Fruit fly (Drosophila melanogaster) whole organism, embryonic: ENCODE measurements around the gene CG43999.

ENCODE experiments used
- Abd-B ChIP-seq: fragments of 200-800 bp; sonication (Bioruptor generic); optimal IDR thresholded peaks from 2 replicates; lab custom pipeline; 2018; ENCODE audit warnings: missing biosample characterization, mild to moderate bottlenecking, missing genetic modification characterization, moderate library complexity
- Adf1 ChIP-seq: fragments of 200-800 bp; sonication (Bioruptor generic); IDR thresholded peaks from 2 replicates; pipeline ENCODE4 v1.3.6; 2022; ENCODE audit warnings: missing biosample characterization, missing genetic modification characterization
- Bdp1 ChIP-seq: fragments of 200-800 bp; sonication (Bioruptor generic); optimal IDR thresholded peaks from 3 replicates; lab custom pipeline; 2016; ENCODE audit warnings: missing biosample characterization, missing genetic modification characterization
- BtbVII ChIP-seq: fragments of 200-800 bp; sonication (Bioruptor generic); optimal IDR thresholded peaks from 3 replicates; lab custom pipeline; 2017; ENCODE audit warnings: missing biosample characterization, mild to moderate bottlenecking, missing genetic modification characterization
- Bteb2 ChIP-seq: fragments of 200-800 bp; sonication (Bioruptor generic); optimal IDR thresholded peaks from 2 replicates; lab custom pipeline; 2016; ENCODE audit warnings: missing biosample characterization, missing genetic modification characterization
- CG10321 ChIP-seq: fragments of 200-800 bp; sonication (Bioruptor generic); IDR thresholded peaks from 2 replicates; pipeline ENCODE4 v1.3.6; 2022; ENCODE audit warnings: missing biosample characterization, missing genetic modification characterization
- CG11560 ChIP-seq: fragments of 200-800 bp; sonication (Bioruptor generic); IDR thresholded peaks from 3 replicates; pipeline ENCODE4 v1.3.6; 2022; ENCODE audit warnings: missing biosample characterization, missing genetic modification characterization
- CG12391 ChIP-seq: fragments of 200-800 bp; sonication (Bioruptor generic); optimal IDR thresholded peaks from 3 replicates; lab custom pipeline; 2018; ENCODE audit warnings: missing biosample characterization, mild to moderate bottlenecking, missing genetic modification characterization, moderate library complexity
- CG13287 ChIP-seq: fragments of 200-800 bp; sonication (Bioruptor generic); IDR thresholded peaks from 2 replicates; pipeline ENCODE4 v1.3.6; 2022; ENCODE audit warnings: missing biosample characterization, missing genetic modification characterization; ENCODE audit not compliant: partially characterized antibody
- CG13624 ChIP-seq: fragments of 200-800 bp; sonication (Bioruptor generic); optimal IDR thresholded peaks from 2 replicates; lab custom pipeline; 2016; ENCODE audit warnings: missing biosample characterization, missing genetic modification characterization
- CG14050 ChIP-seq: fragments of 200-800 bp; sonication (Bioruptor generic); IDR thresholded peaks from 3 replicates; pipeline ENCODE4 v1.3.6; 2022; ENCODE audit warnings: missing biosample characterization, missing genetic modification characterization
- CG17612 ChIP-seq: fragments of 200-800 bp; sonication (Bioruptor generic); IDR thresholded peaks from 2 replicates; pipeline ENCODE4 v1.3.6; 2022; ENCODE audit warnings: missing biosample characterization, missing genetic modification characterization
- CG32532 ChIP-seq: fragments of 200-800 bp; sonication (Bioruptor generic); IDR thresholded peaks from 2 replicates; pipeline ENCODE4 v1.3.6; 2022; ENCODE audit warnings: missing biosample characterization, missing genetic modification characterization
- CG42726 ChIP-seq: fragments of 200-800 bp; sonication (Bioruptor generic); IDR thresholded peaks from 2 replicates; pipeline ENCODE4 v1.3.6; 2022; ENCODE audit warnings: missing biosample characterization, missing genetic modification characterization; ENCODE audit not compliant: partially characterized antibody
- CG7745 ChIP-seq: fragments of 200-800 bp; sonication (Bioruptor generic); optimal IDR thresholded peaks from 2 replicates; lab custom pipeline; 2018; ENCODE audit warnings: missing biosample characterization, mild to moderate bottlenecking, missing genetic modification characterization, moderate library complexity
- CG8765 ChIP-seq: fragments of 200-800 bp; sonication (Bioruptor generic); IDR thresholded peaks from 2 replicates; pipeline ENCODE4 v1.3.6; 2022; ENCODE audit warnings: missing biosample characterization, missing genetic modification characterization
- CG9215 ChIP-seq: fragments of 200-800 bp; sonication (Bioruptor generic); IDR thresholded peaks from 2 replicates; pipeline ENCODE4 v1.3.6; 2022; ENCODE audit warnings: missing biosample characterization, missing genetic modification characterization
- CG9727 ChIP-seq: fragments of 200-800 bp; sonication (Bioruptor generic); optimal IDR thresholded peaks from 3 replicates; lab custom pipeline; 2017; ENCODE audit warnings: missing biosample characterization, mild to moderate bottlenecking, missing genetic modification characterization
- Dll ChIP-seq: fragments of 200-800 bp; sonication (Bioruptor generic); IDR thresholded peaks from 4 replicates; pipeline ENCODE4 v1.3.6; 2022; ENCODE audit warnings: missing biosample characterization, missing genetic modification characterization; ENCODE audit not compliant: partially characterized antibody
- Hand ChIP-seq: fragments of 200-800 bp; sonication (Bioruptor generic); optimal IDR thresholded peaks from 2 replicates; lab custom pipeline; 2017; ENCODE audit warnings: mild to moderate bottlenecking, missing biosample characterization, missing genetic modification reagents, missing genetic modification characterization
- Hr39 ChIP-seq: fragments of >200 bp; optimal IDR thresholded peaks from 2 replicates; lab custom pipeline; 2017
- MTF-1 ChIP-seq: fragments of 200-800 bp; sonication (Bioruptor generic); optimal IDR thresholded peaks from 2 replicates; lab custom pipeline; 2018; ENCODE audit warnings: missing biosample characterization, mild to moderate bottlenecking, missing genetic modification characterization, borderline replicate concordance
- NfI ChIP-seq: fragments of 200-800 bp; sonication (Bioruptor generic); optimal IDR thresholded peaks from 3 replicates; lab custom pipeline; 2018; ENCODE audit warnings: missing biosample characterization, mild to moderate bottlenecking, missing genetic modification characterization, moderate library complexity
- Pdp1 ChIP-seq, 2 experiments: fragments of 200-800 bp; sonication (Bioruptor generic); optimal IDR thresholded peaks; 3 replicates each; lab custom pipeline; 2016; ENCODE audit warnings: missing biosample characterization in 2 of 2, missing genetic modification characterization in 2 of 2, mild to moderate bottlenecking in 1 of 2, moderate library complexity in 1 of 2
- Side ChIP-seq: fragments of 200-800 bp; sonication (Bioruptor generic); optimal IDR thresholded peaks from 2 replicates; lab custom pipeline; 2016; ENCODE audit warnings: missing biosample characterization, missing genetic modification characterization
- Six4 ChIP-seq: fragments of 200-800 bp; sonication (Bioruptor generic); optimal IDR thresholded peaks from 2 replicates; lab custom pipeline; 2016; ENCODE audit warnings: missing biosample characterization, missing genetic modification characterization
- Sry-δ ChIP-seq: fragments of 200-800 bp; sonication (Bioruptor generic); optimal IDR thresholded peaks from 2 replicates; lab custom pipeline; 2016; ENCODE audit warnings: missing biosample characterization, missing genetic modification characterization
- Trl ChIP-seq, 3 experiments: fragments of >200 bp in 2 of 3; fragments of 200-800 bp in 1 of 3; sonication (Bioruptor generic) in 1 of 3; optimal IDR thresholded peaks; 2 replicates in 1 of 3; 3 replicates in 2 of 3; lab custom pipeline; 2016 to 2017; ENCODE audit warnings: missing biosample characterization in 1 of 3, missing genetic modification characterization in 1 of 3
- Xbp1 ChIP-seq: fragments of 200-800 bp; sonication (Bioruptor generic); optimal IDR thresholded peaks from 3 replicates; lab custom pipeline; 2016; ENCODE audit warnings: missing biosample characterization, mild to moderate bottlenecking, missing genetic modification characterization
- aop ChIP-seq: fragments of 200-800 bp; sonication (Bioruptor generic); IDR thresholded peaks from 2 replicates; pipeline ENCODE4 v1.3.6; 2022; ENCODE audit warnings: missing biosample characterization, missing genetic modification characterization
- bcd ChIP-seq: fragments of 200-800 bp; sonication (Bioruptor generic); optimal IDR thresholded peaks from 2 replicates; lab custom pipeline; 2017; ENCODE audit warnings: missing biosample characterization, mild to moderate bottlenecking, missing genetic modification characterization
- bsh ChIP-seq, 2 experiments: fragments of 200-800 bp; sonication (Bioruptor generic); optimal IDR thresholded peaks; 2 replicates each; lab custom pipeline; 2017 to 2018; ENCODE audit warnings: mild to moderate bottlenecking in 2 of 2, missing biosample characterization in 2 of 2, missing genetic modification characterization in 2 of 2, moderate library complexity in 1 of 2
- btn ChIP-seq: fragments of 200-800 bp; sonication (Bioruptor generic); optimal IDR thresholded peaks from 2 replicates; lab custom pipeline; 2016; ENCODE audit warnings: missing biosample characterization, missing genetic modification characterization
- chinmo ChIP-seq: fragments of 200-800 bp; sonication (Bioruptor generic); IDR thresholded peaks from 4 replicates; pipeline ENCODE4 v1.3.6; 2022; ENCODE audit warnings: missing biosample characterization, missing genetic modification characterization; ENCODE audit not compliant: partially characterized antibody
- ci ChIP-seq: fragments of 200-800 bp; sonication (Bioruptor generic); IDR thresholded peaks from 3 replicates; pipeline ENCODE4 v1.3.6; 2022; ENCODE audit warnings: missing biosample characterization, missing genetic modification characterization
- dysf ChIP-seq: fragments of 200-800 bp; sonication (Bioruptor generic); IDR thresholded peaks from 3 replicates; pipeline ENCODE4 v1.3.6; 2022; ENCODE audit warnings: missing biosample characterization, missing genetic modification characterization
- emc ChIP-seq: fragments of 200-800 bp; sonication (Bioruptor generic); optimal IDR thresholded peaks from 2 replicates; lab custom pipeline; 2016; ENCODE audit warnings: missing biosample characterization, missing genetic modification characterization
- eve ChIP-seq, 2 experiments: fragments of >200 bp; optimal IDR thresholded peaks; 2 replicates each; lab custom pipeline; 2017; ENCODE audit warnings: missing biosample characterization in 2 of 2, missing genetic modification characterization in 2 of 2
- fd3F ChIP-seq: fragments of 200-800 bp; sonication (Bioruptor generic); optimal IDR thresholded peaks from 2 replicates; lab custom pipeline; 2018; ENCODE audit warnings: missing biosample characterization, mild to moderate bottlenecking, missing genetic modification characterization, moderate library complexity
- grau ChIP-seq: fragments of 200-800 bp; optimal IDR thresholded peaks from 3 replicates; lab custom pipeline; 2019; ENCODE audit warnings: missing biosample characterization, mild to moderate bottlenecking, missing genetic modification characterization, moderate library complexity
- jigr1 ChIP-seq: fragments of 200-800 bp; sonication (Bioruptor generic); IDR thresholded peaks from 3 replicates; pipeline ENCODE4 v1.3.6; 2022; ENCODE audit warnings: missing biosample characterization, missing genetic modification characterization
- knrl ChIP-seq: fragments of 200-800 bp; sonication (Bioruptor generic); IDR thresholded peaks from 3 replicates; pipeline ENCODE4 v1.3.6; 2022; ENCODE audit warnings: missing biosample characterization, missing genetic modification characterization; ENCODE audit not compliant: partially characterized antibody
- sens ChIP-seq: fragments of 200-800 bp; sonication (Bioruptor generic); peaks from one replicate; lab custom pipeline; 2016; ENCODE audit warnings: missing biosample characterization, missing genetic modification characterization
- so ChIP-seq: fragments of 200-800 bp; sonication (Bioruptor generic); IDR thresholded peaks from 3 replicates; pipeline ENCODE4 v1.3.6; 2022; ENCODE audit warnings: missing biosample characterization, missing genetic modification characterization
- ssp ChIP-seq: fragments of 200-800 bp; sonication (Bioruptor generic); IDR thresholded peaks from 2 replicates; pipeline ENCODE4 v1.3.6; 2022; ENCODE audit warnings: missing biosample characterization, missing genetic modification characterization
- usp ChIP-seq: fragments of >200 bp; optimal IDR thresholded peaks from 2 replicates; lab custom pipeline; 2017; ENCODE audit warnings: missing biosample characterization, missing genetic modification characterization
- zf30C ChIP-seq: fragments of 200-800 bp; sonication (Bioruptor generic); optimal IDR thresholded peaks from 3 replicates; lab custom pipeline; 2018; ENCODE audit warnings: missing biosample characterization, mild to moderate bottlenecking, missing genetic modification characterization
- zfh1 ChIP-seq: fragments of 200-800 bp; sonication (Bioruptor generic); IDR thresholded peaks from 3 replicates; pipeline ENCODE4 v1.3.6; 2022; ENCODE audit warnings: missing biosample characterization, missing genetic modification characterization

Gene CG43999

dm6 chr3R:23941643-23942424, 13.0 kb upstream of the CG43999 start (continued):
- no peak for TF ChIP-seq Bdp1
- no peak for TF ChIP-seq jigr1 (GFP tag; lab: Robert Waterston, UW)
- 0 out of 4 replicates have a peak, but pooled peaks have one; percentile 45 for TF ChIP-seq chinmo (GFP tag; lab: Robert Waterston, UW)
- TF ChIP-seq aop (GFP tag; lab: Robert Waterston, UW): no peak; the same call in 1 of the 2 replicates
- TF ChIP-seq so (GFP tag; lab: Robert Waterston, UW): no peak
- peak; percentile 48; the same call in 1 of the 3 replicates for TF ChIP-seq dysf (GFP tag; lab: Robert Waterston, UW)
- TF ChIP-seq BtbVII (GFP tag; lab: Kevin White, UChicago): no peak
- peak; percentile 92 for TF ChIP-seq sens (GFP tag; lab: Kevin White, UChicago)
- TF ChIP-seq zfh1 (GFP tag; lab: Robert Waterston, UW): 0 out of 3 replicates have a peak, but pooled peaks have one; percentile 40
- TF ChIP-seq CG8765 (GFP tag; lab: Robert Waterston, UW): no peak
- no peak for TF ChIP-seq Hr39 (lab: Kevin White, UChicago)
- peak; percentile 69; the same call in 2 of the 3 replicates for TF ChIP-seq ci (GFP tag; lab: Robert Waterston, UW)
- TF ChIP-seq NfI (GFP tag; lab: Kevin White, UChicago): peak; percentile 46
- peak; percentile 43 for TF ChIP-seq Xbp1
- no peak for TF ChIP-seq usp
- peak; percentile 1 for TF ChIP-seq Bteb2 (GFP tag; lab: Kevin White, UChicago)
- peak; percentile 9 for TF ChIP-seq CG12391 (tag; lab: Kevin White, UChicago)
- 0 out of 2 replicates have a peak, but pooled peaks have one; percentile 7 for TF ChIP-seq CG13287 (GFP tag; lab: Robert Waterston, UW)
- TF ChIP-seq ssp (GFP tag; lab: Robert Waterston, UW): no peak
- peak; percentile 38; the same call in 1 of the 2 replicates for TF ChIP-seq CG9215 (GFP tag; lab: Robert Waterston, UW)
- no peak for TF ChIP-seq Abd-B (GFP tag; lab: Kevin White, UChicago)
- no peak for TF ChIP-seq Six4 (GFP tag; lab: Kevin White, UChicago)
- peak; percentile 13 for TF ChIP-seq Side (GFP tag; lab: Kevin White, UChicago)
- TF ChIP-seq Pdp1 (GFP tag; optimal IDR thresholded peaks at IDR 0.05; lab: Kevin White, UChicago): peak; percentile 37 to 96
- peak; percentile 9 for TF ChIP-seq bcd (GFP tag; lab: Kevin White, UChicago)
- peak in 1 of 2 experiments; percentile 39 for TF ChIP-seq eve (GFP tag; optimal IDR thresholded peaks at IDR 0.05; lab: Kevin White, UChicago)
- TF ChIP-seq CG17612 (GFP tag; lab: Robert Waterston, UW): no peak
- TF ChIP-seq Dll (GFP tag; lab: Robert Waterston, UW): no peak
- TF ChIP-seq fd3F (GFP tag; lab: Kevin White, UChicago): no peak
- TF ChIP-seq CG42726 (GFP tag; lab: Robert Waterston, UW): no peak
- TF ChIP-seq CG14050: no peak
- peak; percentile 33 for TF ChIP-seq CG9727 (GFP tag; lab: Kevin White, UChicago)
- peak; percentile 15 for TF ChIP-seq grau
- 0 out of 2 replicates have a peak, but pooled peaks have one; percentile 28 for TF ChIP-seq CG10321
- no peak for TF ChIP-seq Trl (optimal IDR thresholded peaks at IDR 0.05; lab: Kevin White, UChicago)
- TF ChIP-seq Trl (GFP tag; optimal IDR thresholded peaks at IDR 0.05; lab: Kevin White, UChicago): peak; percentile 31
- TF ChIP-seq CG11560 (tag; lab: Robert Waterston, UW): 0 out of 3 replicates have a peak, but pooled peaks have one; percentile 25
- TF ChIP-seq CG7745 (tag; lab: Kevin White, UChicago): no peak
- peak; percentile 4 for TF ChIP-seq Sry-δ (GFP tag; lab: Kevin White, UChicago)
- TF ChIP-seq btn (GFP tag; lab: Kevin White, UChicago): no peak
- TF ChIP-seq CG13624 (GFP tag; lab: Kevin White, UChicago): peak; percentile 11
- TF ChIP-seq knrl: no peak
- peak; percentile 26; the same call in 1 of the 2 replicates for TF ChIP-seq Adf1 (GFP tag; lab: Robert Waterston, UW)
- TF ChIP-seq zf30C: no peak
- peak; percentile 28 for TF ChIP-seq Hand
- TF ChIP-seq emc: no peak
- TF ChIP-seq bsh (GFP tag; optimal IDR thresholded peaks at IDR 0.05; lab: Kevin White, UChicago): peak in 1 of 2 experiments; percentile 5
- TF ChIP-seq CG32532 (GFP tag; lab: Robert Waterston, UW): peak; percentile 76
- no peak for TF ChIP-seq MTF-1 (GFP tag; lab: Kevin White, UChicago)
